Fruit fly (Drosophila melanogaster): ENCODE measurements around the gene CG16753.

CG16753 gene

DNA sequence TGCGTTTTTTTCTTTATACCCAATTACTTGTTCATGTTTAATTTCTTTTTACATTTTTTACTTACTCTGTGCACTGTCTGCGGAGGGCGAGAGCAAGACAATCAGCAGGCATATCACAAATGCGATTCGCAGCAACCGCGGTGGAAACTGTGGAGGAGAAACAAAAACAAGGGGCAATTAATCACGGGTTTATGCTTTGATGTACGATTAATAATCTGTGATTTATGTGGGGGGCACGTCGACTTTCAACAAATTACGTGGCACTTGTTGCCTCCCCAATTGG, 42.7 kb downstream of the CG16753 start:
- no peak for TF ChIP-seq Jra (GFP tag; optimal IDR thresholded peaks at IDR 0.05)
- no peak for TF ChIP-seq Myc (optimal IDR thresholded peaks at IDR 0.05)
- TF ChIP-seq Hr78 (GFP tag; optimal IDR thresholded peaks at IDR 0.05), result no peak
- TF ChIP-seq usp (GFP tag; optimal IDR thresholded peaks at IDR 0.05), result no peak
- no peak for TF ChIP-seq Hnf4 (GFP tag; optimal IDR thresholded peaks at IDR 0.05)
- TF ChIP-seq psq (GFP tag; optimal IDR thresholded peaks at IDR 0.05), result no peak
- no peak for TF ChIP-seq HLH106 (tag; optimal IDR thresholded peaks at IDR 0.05)
- TF ChIP-seq GATAd (GFP tag; optimal IDR thresholded peaks at IDR 0.05), result no peak
- TF ChIP-seq brk (GFP tag; optimal IDR thresholded peaks at IDR 0.05), result no peak
- TF ChIP-seq Hr83 (GFP tag; optimal IDR thresholded peaks at IDR 0.05; ENCODE audit: poor library complexity, severe bottlenecking), result no peak
- no peak for TF ChIP-seq sv (GFP tag; optimal IDR thresholded peaks at IDR 0.05)
- no peak for TF ChIP-seq sage (GFP tag; optimal IDR thresholded peaks at IDR 0.05)
- TF ChIP-seq Abd-B (GFP tag; optimal IDR thresholded peaks at IDR 0.05), result no peak
- no peak for TF ChIP-seq foxo (GFP tag; optimal IDR thresholded peaks at IDR 0.05)
- no peak for TF ChIP-seq Vsx2 (GFP tag; optimal IDR thresholded peaks at IDR 0.05; ENCODE audit: partially characterized antibody)
- no peak for TF ChIP-seq Rel (GFP tag; optimal IDR thresholded peaks at IDR 0.05)
- TF ChIP-seq Rel (tag; optimal IDR thresholded peaks at IDR 0.05), result no peak
- TF ChIP-seq dmrt93B (GFP tag; optimal IDR thresholded peaks at IDR 0.05), result no peak

DNA sequence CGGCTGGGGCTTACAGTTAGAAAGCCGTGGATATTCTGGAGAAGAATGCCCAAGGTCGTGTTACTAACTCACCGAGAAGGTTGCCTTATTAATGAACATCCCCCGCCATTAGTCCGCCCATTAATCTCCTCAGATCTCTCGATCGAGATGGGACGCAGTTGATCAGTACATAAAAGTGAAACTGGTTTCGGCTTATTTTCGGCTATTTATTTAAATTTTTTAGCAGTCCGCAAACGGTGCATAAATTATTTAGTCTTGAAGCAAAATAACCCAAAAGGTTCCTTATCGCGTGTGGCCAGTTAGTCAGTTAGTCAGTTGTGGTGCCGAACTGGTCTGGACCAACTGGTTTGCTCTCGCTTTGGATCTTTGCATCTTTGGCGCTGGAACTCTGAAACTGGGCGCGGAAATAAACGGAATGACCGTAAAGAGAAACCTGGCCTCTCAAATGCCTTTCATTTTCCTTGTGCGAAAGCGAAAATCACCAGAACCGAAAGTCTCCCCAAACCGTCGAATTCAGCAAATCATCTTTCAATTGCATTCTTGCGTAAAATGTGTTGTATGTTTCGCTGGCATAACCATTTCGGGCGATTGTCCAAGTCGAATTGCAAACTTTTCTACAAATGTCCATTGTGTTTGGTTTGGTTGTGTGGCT, 44.0 kb downstream of the CG16753 start:
- TF ChIP-seq Rel (GFP tag; optimal IDR thresholded peaks at IDR 0.05) (no peak), Rel (tag; optimal IDR thresholded peaks at IDR 0.05) (no peak), N (GFP tag; optimal IDR thresholded peaks at IDR 0.05) (no peak)

- TF ChIP-seq CG9705 (GFP tag; optimal IDR thresholded peaks at IDR 0.05), result no peak
- TF ChIP-seq sage (GFP tag; optimal IDR thresholded peaks at IDR 0.05), result no peak
- TF ChIP-seq sv (GFP tag; optimal IDR thresholded peaks at IDR 0.05), result no peak
- no peak for TF ChIP-seq OdsH (GFP tag; optimal IDR thresholded peaks at IDR 0.05)
- no peak for TF ChIP-seq tai (GFP tag; optimal IDR thresholded peaks at IDR 0.05)
- TF ChIP-seq Sp1 (GFP tag; optimal IDR thresholded peaks at IDR 0.05), result no peak
- TF ChIP-seq Hnf4 (GFP tag; optimal IDR thresholded peaks at IDR 0.05), result no peak
- no peak for TF ChIP-seq dsf (GFP tag; optimal IDR thresholded peaks at IDR 0.05; ENCODE audit: borderline replicate concordance)
- no peak for TF ChIP-seq h (GFP tag; optimal IDR thresholded peaks at IDR 0.05)
- TF ChIP-seq usp (GFP tag; optimal IDR thresholded peaks at IDR 0.05), result no peak
- TF ChIP-seq brk (GFP tag; optimal IDR thresholded peaks at IDR 0.05), result no peak
- TF ChIP-seq foxo (GFP tag; optimal IDR thresholded peaks at IDR 0.05), result no peak
- TF ChIP-seq dmrt93B (GFP tag; optimal IDR thresholded peaks at IDR 0.05), result no peak
- no peak for TF ChIP-seq CG32264 (GFP tag; optimal IDR thresholded peaks at IDR 0.05)
- TF ChIP-seq HLH106 (tag; optimal IDR thresholded peaks at IDR 0.05), result no peak
- no peak for TF ChIP-seq Hr78 (GFP tag; optimal IDR thresholded peaks at IDR 0.05)
- TF ChIP-seq Dif (GFP tag; optimal IDR thresholded peaks at IDR 0.05; ENCODE audit: partially characterized antibody), result no peak
Observed at dm6 chr3L:3101157-3101556, 46.3 kb downstream of the CG16753 start.

DNA sequence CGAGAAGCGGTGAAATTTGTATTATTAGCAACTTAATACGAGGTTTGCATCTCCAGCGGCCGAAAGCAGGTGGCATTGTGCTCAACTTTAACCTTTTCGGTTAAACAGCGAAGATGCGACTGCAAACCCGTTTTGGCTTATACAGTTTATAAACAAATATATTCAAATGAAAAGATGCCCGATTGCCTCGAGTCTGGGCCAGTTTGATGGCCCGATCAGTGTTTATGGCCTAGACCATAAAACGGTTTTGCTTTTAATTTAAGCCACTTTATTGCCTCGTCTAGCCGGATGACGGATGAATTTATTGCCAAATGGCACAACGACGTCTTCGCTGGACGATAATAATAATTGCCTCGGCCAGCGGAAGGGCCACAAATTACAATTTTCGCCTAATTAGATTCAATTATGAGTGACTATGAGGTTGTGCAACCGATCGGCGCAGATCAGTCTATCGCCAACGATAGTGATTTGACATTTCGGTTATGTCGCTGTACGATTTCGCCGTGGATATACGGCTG, 47.7 kb downstream of the CG16753 start:
- no peak for TF ChIP-seq dsf (GFP tag; optimal IDR thresholded peaks at IDR 0.05; ENCODE audit: borderline replicate concordance)
- no peak for TF ChIP-seq rgr (GFP tag; optimal IDR thresholded peaks at IDR 0.05)
- TF ChIP-seq Hnf4 (GFP tag; optimal IDR thresholded peaks at IDR 0.05), result no peak
- no peak for TF ChIP-seq psq (GFP tag; optimal IDR thresholded peaks at IDR 0.05)
- TF ChIP-seq Dif (GFP tag; optimal IDR thresholded peaks at IDR 0.05; ENCODE audit: partially characterized antibody), result no peak
- TF ChIP-seq tai (GFP tag; optimal IDR thresholded peaks at IDR 0.05), result no peak
- TF ChIP-seq CrebA (GFP tag; optimal IDR thresholded peaks at IDR 0.05; ENCODE audit: borderline replicate concordance), result no peak
- TF ChIP-seq Rel (GFP tag; optimal IDR thresholded peaks at IDR 0.05), result no peak
- no peak for TF ChIP-seq Rel (tag; optimal IDR thresholded peaks at IDR 0.05)
- no peak for TF ChIP-seq dmrt93B (GFP tag; optimal IDR thresholded peaks at IDR 0.05)
- TF ChIP-seq sv (GFP tag; optimal IDR thresholded peaks at IDR 0.05), result no peak
- no peak for TF ChIP-seq Jra (GFP tag; optimal IDR thresholded peaks at IDR 0.05)
- TF ChIP-seq Vsx2 (GFP tag; optimal IDR thresholded peaks at IDR 0.05; ENCODE audit: partially characterized antibody), result no peak
- TF ChIP-seq CG32264 (GFP tag; optimal IDR thresholded peaks at IDR 0.05), result no peak
- no peak for TF ChIP-seq Hr83 (GFP tag; optimal IDR thresholded peaks at IDR 0.05; ENCODE audit: poor library complexity, severe bottlenecking)
- TF ChIP-seq jim (GFP tag; optimal IDR thresholded peaks at IDR 0.05), result no peak
